Fruit fly (Drosophila melanogaster) whole organism: ENCODE data around the gene Atg6.

Experiments used
- CG8478 ChIP-seq: fragments of >200 bp; optimal IDR thresholded peaks from 2 replicates; lab custom pipeline; 2018; ENCODE audit warnings: inconsistent platforms
- Dll ChIP-seq: fragments of >200 bp; optimal IDR thresholded peaks from 2 replicates; lab custom pipeline; 2017
- EcR ChIP-seq, 2 experiments: fragments of >200 bp; optimal IDR thresholded peaks; 2 replicates each; lab custom pipeline; 2017; ENCODE audit warnings: missing biosample characterization in 2 of 2, missing genetic modification characterization in 2 of 2, missing genetic modification reagents in 2 of 2
- pan ChIP-seq: fragments of >200 bp; optimal IDR thresholded peaks from 2 replicates; lab custom pipeline; 2017
- psq ChIP-seq: fragments of >200 bp; optimal IDR thresholded peaks from 2 replicates; lab custom pipeline; 2017
- usp ChIP-seq: fragments of >200 bp; optimal IDR thresholded peaks from 2 replicates; lab custom pipeline; 2017; ENCODE audit warnings: missing biosample characterization, missing genetic modification characterization, mixed read lengths

DNA sequence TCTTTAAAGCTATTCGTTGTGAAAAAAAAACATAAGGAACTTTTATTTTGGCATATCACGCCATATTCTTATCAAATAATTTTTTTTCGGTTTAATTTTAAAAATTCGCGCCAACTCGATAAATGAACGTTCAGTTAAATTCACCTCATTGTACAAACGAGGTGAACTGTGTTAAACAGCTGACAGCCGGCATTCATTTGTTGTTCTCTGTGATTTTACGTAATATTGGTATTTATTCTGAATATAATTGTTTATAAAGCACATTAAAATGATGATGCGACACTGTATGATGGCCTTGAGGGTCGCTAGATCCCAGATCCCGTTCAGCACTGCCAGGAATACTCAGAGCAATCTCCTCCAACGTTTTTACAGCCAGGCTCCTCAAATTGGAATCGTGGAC is 3.6 kb upstream of the Atg6 start, which contains the start of gene CG6000:
- TF ChIP-seq CG8478 (lab: Kevin White, UChicago) (no peak), pan (lab: Kevin White, UChicago) (no peak), usp (no peak), psq (lab: Kevin White, UChicago) (no peak), EcR (GFP tag; optimal IDR thresholded peaks at IDR 0.05; lab: Kevin White, UChicago) (no peak), Dll (lab: Kevin White, UChicago) (no peak)
